Fruit fly (Drosophila melanogaster) whole organism, pupa: ENCODE results near the gene qm.

ENCODE experiments used
- CG13204 ChIP-seq: fragments of 200-800 bp; sonication (Bioruptor generic); optimal IDR thresholded peaks from 2 replicates; lab custom pipeline; 2018; ENCODE audit warnings: missing biosample characterization, mild to moderate bottlenecking, missing genetic modification characterization, moderate library complexity
- CG4496 ChIP-seq: fragments of 200-800 bp; sonication (Bioruptor generic); IDR thresholded peaks from 3 replicates; pipeline ENCODE4 v1.3.6; 2022; ENCODE audit warnings: missing biosample characterization, missing genetic modification characterization
- CG8159 ChIP-seq: fragments of 200-800 bp; sonication (Bioruptor generic); optimal IDR thresholded peaks from 3 replicates; lab custom pipeline; 2018; ENCODE audit warnings: missing biosample characterization, mild to moderate bottlenecking, missing genetic modification characterization, moderate library complexity
- EcR ChIP-seq: fragments of 200-800 bp; sonication (Bioruptor generic); optimal IDR thresholded peaks from 3 replicates; lab custom pipeline; 2019; ENCODE audit warnings: missing biosample characterization, missing genetic modification characterization, mild to moderate bottlenecking, moderate library complexity, missing genetic modification reagents
- Ets98B ChIP-seq: fragments of 200-800 bp; sonication (Bioruptor generic); IDR thresholded peaks from 2 replicates; pipeline ENCODE4 v1.3.6; 2022; ENCODE audit warnings: missing biosample characterization, missing genetic modification characterization
- fd96Ca ChIP-seq: fragments of 200-800 bp; sonication (Bioruptor generic); IDR thresholded peaks from 3 replicates; pipeline ENCODE4 v1.3.6; 2022; ENCODE audit warnings: missing biosample characterization, missing genetic modification characterization

DNA sequence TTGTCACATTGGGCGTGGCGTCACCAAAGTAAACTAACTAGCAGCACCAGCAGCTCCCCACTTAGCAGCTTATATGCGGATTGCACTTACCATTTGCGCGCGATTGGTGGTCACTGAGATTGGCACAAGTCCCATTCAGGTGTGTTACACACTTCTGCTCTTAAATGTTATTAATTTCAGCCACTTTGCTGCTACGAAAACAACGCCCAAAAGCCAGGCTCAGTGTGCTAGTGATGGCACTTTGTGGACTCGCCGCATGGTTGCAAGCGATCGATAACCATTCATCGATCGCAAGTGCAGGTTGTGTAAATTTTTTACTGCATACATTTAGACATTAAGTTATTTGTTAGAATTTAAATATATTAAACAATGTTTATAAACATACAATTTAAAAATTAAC lies 13.1 kb upstream of the qm start, which contains the start of the genes wrm1 and wrm2:
- TF ChIP-seq fd96Ca (GFP tag; lab: Robert Waterston, UW): no peak
- no peak for TF ChIP-seq CG13204
- no peak for TF ChIP-seq Ets98B (GFP tag; lab: Robert Waterston, UW)
- TF ChIP-seq CG8159: no peak
- 0 out of 3 replicates have a peak, but pooled peaks have one; percentile 16 for TF ChIP-seq CG4496 (GFP tag; lab: Robert Waterston, UW)
- TF ChIP-seq EcR (GFP tag; lab: Kevin White, UChicago): no peak
